Worm (Caenorhabditis elegans): Measurements from ENCODE around the gene ceh-20.
A peak's percentile ranks its signal among the peaks of the same experiment; 100 is the strongest.

- TF ChIP-seq ztf-11 (tag; optimal IDR thresholded peaks at IDR 0.05): no peak
- TF ChIP-seq unc-55 (GFP tag; optimal IDR thresholded peaks at IDR 0.05): peak; percentile 62
- peak; percentile 62 for TF ChIP-seq nhr-129 (tag; optimal IDR thresholded peaks at IDR 0.05)
- TF ChIP-seq zag-1 (tag; optimal IDR thresholded peaks at IDR 0.05): no peak
- peak; percentile 27 for TF ChIP-seq gmeb-1 (tag; optimal IDR thresholded peaks at IDR 0.05)
- no peak for TF ChIP-seq blmp-1 (tag; optimal IDR thresholded peaks at IDR 0.05; ENCODE audit: insufficient read depth)
- no peak for TF ChIP-seq nhr-11 (tag; optimal IDR thresholded peaks at IDR 0.05)
- no peak for TF ChIP-seq lin-39 (tag; optimal IDR thresholded peaks at IDR 0.05)
- no peak for TF ChIP-seq dmd-4 (tag; optimal IDR thresholded peaks at IDR 0.05)
These were observed 50.5 kb downstream of the ceh-20 start for ce11 chrIII:7030044-7030804.
